Fruit fly (Drosophila melanogaster) whole organism, pupa: ENCODE results near the gene tkv.

Source experiments
- CG10348 ChIP-seq: fragments of 200-800 bp; sonication (Bioruptor generic); IDR thresholded peaks from 2 replicates; pipeline ENCODE4 v1.3.6; 2022; ENCODE audit warnings: missing biosample characterization, missing genetic modification characterization
- CG12605 ChIP-seq: fragments of 200-800 bp; sonication (Bioruptor generic); IDR thresholded peaks from 2 replicates; pipeline ENCODE4 v1.3.6; 2022; ENCODE audit warnings: missing biosample characterization, missing genetic modification characterization
- CG13204 ChIP-seq: fragments of 200-800 bp; sonication (Bioruptor generic); optimal IDR thresholded peaks from 2 replicates; lab custom pipeline; 2018; ENCODE audit warnings: missing biosample characterization, mild to moderate bottlenecking, missing genetic modification characterization, moderate library complexity
- CG14655 ChIP-seq: fragments of 200-800 bp; sonication (Bioruptor generic); optimal IDR thresholded peaks from 3 replicates; lab custom pipeline; 2017; ENCODE audit warnings: mild to moderate bottlenecking, missing biosample characterization, missing genetic modification reagents, missing genetic modification characterization
- CG15710 ChIP-seq: fragments of 200-800 bp; sonication (Bioruptor generic); optimal IDR thresholded peaks from 2 replicates; lab custom pipeline; 2018; ENCODE audit warnings: missing biosample characterization, mild to moderate bottlenecking, missing genetic modification characterization, moderate library complexity
- CG17806 ChIP-seq: fragments of 200-800 bp; sonication (Bioruptor generic); optimal IDR thresholded peaks from 2 replicates; lab custom pipeline; 2018; ENCODE audit warnings: missing biosample characterization, mild to moderate bottlenecking, missing genetic modification characterization, moderate library complexity
- CG32121 ChIP-seq: fragments of 200-800 bp; sonication (Bioruptor generic); IDR thresholded peaks from 2 replicates; pipeline ENCODE4 v1.3.6; 2022; ENCODE audit warnings: missing biosample characterization, missing genetic modification characterization
- CG34367 ChIP-seq: fragments of 200-800 bp; sonication (Bioruptor generic); optimal IDR thresholded peaks from 2 replicates; lab custom pipeline; 2018; ENCODE audit warnings: missing biosample characterization, mild to moderate bottlenecking, missing genetic modification characterization
- CG4496 ChIP-seq: fragments of 200-800 bp; sonication (Bioruptor generic); IDR thresholded peaks from 3 replicates; pipeline ENCODE4 v1.3.6; 2022; ENCODE audit warnings: missing biosample characterization, missing genetic modification characterization
- CG8159 ChIP-seq: fragments of 200-800 bp; sonication (Bioruptor generic); optimal IDR thresholded peaks from 3 replicates; lab custom pipeline; 2018; ENCODE audit warnings: missing biosample characterization, mild to moderate bottlenecking, missing genetic modification characterization, moderate library complexity
- CG8301 ChIP-seq: fragments of 200-800 bp; sonication (Bioruptor generic); optimal IDR thresholded peaks from 2 replicates; lab custom pipeline; 2018; ENCODE audit warnings: missing biosample characterization, mild to moderate bottlenecking, missing genetic modification characterization
- CG9948 ChIP-seq: fragments of 200-800 bp; sonication (Bioruptor generic); optimal IDR thresholded peaks from 2 replicates; lab custom pipeline; 2018; ENCODE audit warnings: missing biosample characterization, mild to moderate bottlenecking, missing genetic modification characterization, moderate library complexity
- D1 ChIP-seq: fragments of 200-800 bp; sonication (Bioruptor generic); optimal IDR thresholded peaks from 2 replicates; lab custom pipeline; 2018; ENCODE audit warnings: missing biosample characterization, mild to moderate bottlenecking, missing genetic modification characterization, moderate library complexity
- EcR ChIP-seq: fragments of 200-800 bp; sonication (Bioruptor generic); optimal IDR thresholded peaks from 3 replicates; lab custom pipeline; 2019; ENCODE audit warnings: missing biosample characterization, missing genetic modification characterization, mild to moderate bottlenecking, moderate library complexity, missing genetic modification reagents
- Ets98B ChIP-seq: fragments of 200-800 bp; sonication (Bioruptor generic); IDR thresholded peaks from 2 replicates; pipeline ENCODE4 v1.3.6; 2022; ENCODE audit warnings: missing biosample characterization, missing genetic modification characterization
- Pif1A ChIP-seq: fragments of 200-800 bp; sonication (Bioruptor generic); optimal IDR thresholded peaks from 3 replicates; lab custom pipeline; 2016; ENCODE audit warnings: missing biosample characterization, missing genetic modification characterization
- Pif1B ChIP-seq: fragments of 200-800 bp; sonication (Bioruptor generic); optimal IDR thresholded peaks from 3 replicates; lab custom pipeline; 2016; ENCODE audit warnings: missing biosample characterization, missing genetic modification characterization
- Snoo ChIP-seq: fragments of 200-800 bp; sonication (Bioruptor generic); optimal IDR thresholded peaks from 3 replicates; lab custom pipeline; 2017; ENCODE audit warnings: missing biosample characterization, mild to moderate bottlenecking, missing genetic modification characterization, inconsistent platforms
- fd96Ca ChIP-seq: fragments of 200-800 bp; sonication (Bioruptor generic); IDR thresholded peaks from 3 replicates; pipeline ENCODE4 v1.3.6; 2022; ENCODE audit warnings: missing biosample characterization, missing genetic modification characterization
- gl ChIP-seq: fragments of 200-800 bp; sonication (Bioruptor generic); optimal IDR thresholded peaks from 2 replicates; lab custom pipeline; 2018; ENCODE audit warnings: missing biosample characterization, mild to moderate bottlenecking, missing genetic modification characterization
- rn ChIP-seq: fragments of 200-800 bp; sonication (Bioruptor generic); IDR thresholded peaks from 2 replicates; pipeline ENCODE4 v1.3.6; 2022; ENCODE audit warnings: missing biosample characterization, missing genetic modification characterization

The tkv gene

dm6 chr2L:5300785-5301616 is 29.8 kb upstream of the tkv start:
- TF ChIP-seq Pif1A (GFP tag; lab: Kevin White, UChicago) (no peak), Snoo (tag; lab: Kevin White, UChicago) (no peak), CG8301 (tag; lab: Kevin White, UChicago) (no peak), CG15710 (tag; lab: Kevin White, UChicago) (no peak), rn (GFP tag; lab: Robert Waterston, UW) (no peak), EcR (GFP tag; lab: Kevin White, UChicago) (peak; percentile 78), Ets98B (GFP tag; lab: Robert Waterston, UW) (peak; percentile 37; the same call in 1 of the 2 replicates), Pif1B (peak; percentile 4), CG10348 (GFP tag; lab: Robert Waterston, UW) (no peak), CG13204 (peak; percentile 89), CG17806 (tag; lab: Kevin White, UChicago) (no peak), CG14655 (GFP tag; lab: Kevin White, UChicago) (no peak), CG4496 (GFP tag; lab: Robert Waterston, UW) (no peak; the same call in 2 of the 3 replicates), CG34367 (tag; lab: Kevin White, UChicago) (no peak), CG32121 (no peak), CG8159 (tag; lab: Kevin White, UChicago) (no peak), fd96Ca (no peak)

DNA sequence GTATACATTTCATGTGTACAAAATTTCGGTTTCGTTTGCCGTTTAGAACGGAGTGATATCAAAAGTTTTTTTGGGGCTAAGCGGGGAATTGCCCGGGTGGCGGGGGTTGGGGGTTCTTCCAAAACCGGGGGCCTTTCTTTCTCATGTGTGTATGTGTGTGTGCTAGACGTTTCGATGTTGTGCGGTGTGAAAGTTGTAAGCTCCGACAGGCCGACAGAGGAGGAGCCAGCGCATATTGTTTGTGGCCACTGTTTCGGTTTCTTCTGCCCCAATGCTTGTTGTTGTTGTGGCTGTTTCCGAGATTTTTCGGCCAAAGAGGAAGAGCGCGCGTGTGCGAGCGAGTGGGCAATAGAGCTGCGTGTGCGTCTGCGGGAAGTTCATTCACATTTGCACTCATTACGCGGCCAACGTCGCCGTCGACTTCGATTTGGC is 29.1 kb upstream of the tkv start:
- TF ChIP-seq EcR (GFP tag; lab: Kevin White, UChicago) (peak; percentile 47), CG32121 (no peak)

dm6 chr2L:5299628-5299986 is 28.4 kb upstream of the tkv start:
- TF ChIP-seq CG8159 (tag; lab: Kevin White, UChicago) (no peak), Pif1B (no peak), CG8301 (tag; lab: Kevin White, UChicago) (no peak), CG4496 (GFP tag; lab: Robert Waterston, UW) (0 out of 3 replicates have a peak, but pooled peaks have one; percentile 1)

dm6 chr2L:5298978-5299627 is 27.9 kb upstream of the tkv start:
- no peak for TF ChIP-seq EcR (GFP tag; lab: Kevin White, UChicago)
- TF ChIP-seq CG15710 (tag; lab: Kevin White, UChicago), result peak; percentile 53
- TF ChIP-seq rn (GFP tag; lab: Robert Waterston, UW), result no peak
- peak; percentile 73 for TF ChIP-seq Pif1A (GFP tag; lab: Kevin White, UChicago)
- no peak for TF ChIP-seq gl
- TF ChIP-seq CG32121, result peak; percentile 73
- peak; percentile 78 for TF ChIP-seq Snoo (tag; lab: Kevin White, UChicago)
- peak; percentile 27 for TF ChIP-seq CG17806 (tag; lab: Kevin White, UChicago)
- TF ChIP-seq CG8159 (tag; lab: Kevin White, UChicago), result peak; percentile 40
- TF ChIP-seq CG10348 (GFP tag; lab: Robert Waterston, UW), result no peak
- no peak for TF ChIP-seq D1
- TF ChIP-seq fd96Ca, result 0 out of 3 replicates have a peak, but pooled peaks have one; percentile 27
- TF ChIP-seq CG8301 (tag; lab: Kevin White, UChicago), result peak; percentile 54
- TF ChIP-seq Ets98B (GFP tag; lab: Robert Waterston, UW), result no peak
- TF ChIP-seq CG12605 (GFP tag; lab: Robert Waterston, UW), result no peak
- no peak for TF ChIP-seq CG34367 (tag; lab: Kevin White, UChicago)
- TF ChIP-seq CG9948 (tag; lab: Kevin White, UChicago), result peak; percentile 42
- peak; percentile 60; the same call in 2 of the 3 replicates for TF ChIP-seq CG4496 (GFP tag; lab: Robert Waterston, UW)
- TF ChIP-seq CG14655 (GFP tag; lab: Kevin White, UChicago), result peak; percentile 45
- peak; percentile 6 for TF ChIP-seq Pif1B
- no peak for TF ChIP-seq CG13204

DNA sequence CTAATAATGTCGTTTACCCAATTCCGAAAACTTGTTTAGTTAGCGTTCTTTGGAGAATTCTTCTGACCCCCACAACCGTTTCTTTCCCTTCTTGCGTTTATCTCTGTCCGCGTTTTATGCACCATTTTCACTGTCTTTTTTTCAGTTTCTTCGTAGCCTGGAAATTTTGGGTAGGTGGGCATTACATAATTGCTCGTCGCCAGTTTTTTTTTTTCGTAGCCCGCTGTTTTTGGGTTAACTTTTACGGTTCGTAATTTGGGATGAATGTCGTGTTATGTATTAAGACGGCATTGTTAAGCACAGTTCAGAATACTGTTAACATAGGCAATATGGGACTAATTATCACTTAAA is 26.8 kb upstream of the tkv start:
- TF ChIP-seq rn (GFP tag; lab: Robert Waterston, UW) (no peak), Snoo (tag; lab: Kevin White, UChicago) (no peak), CG17806 (tag; lab: Kevin White, UChicago) (no peak), CG10348 (GFP tag; lab: Robert Waterston, UW) (no peak), D1 (no peak), CG4496 (GFP tag; lab: Robert Waterston, UW) (no peak), Pif1B (no peak), CG8301 (tag; lab: Kevin White, UChicago) (no peak), gl (no peak), CG13204 (no peak), EcR (GFP tag; lab: Kevin White, UChicago) (no peak), Pif1A (GFP tag; lab: Kevin White, UChicago) (no peak), Ets98B (GFP tag; lab: Robert Waterston, UW) (no peak), fd96Ca (no peak), CG14655 (GFP tag; lab: Kevin White, UChicago) (no peak), CG8159 (tag; lab: Kevin White, UChicago) (no peak)
